Worm (Caenorhabditis elegans): Measurements from ENCODE around the gene W02F12.4.

DNA sequence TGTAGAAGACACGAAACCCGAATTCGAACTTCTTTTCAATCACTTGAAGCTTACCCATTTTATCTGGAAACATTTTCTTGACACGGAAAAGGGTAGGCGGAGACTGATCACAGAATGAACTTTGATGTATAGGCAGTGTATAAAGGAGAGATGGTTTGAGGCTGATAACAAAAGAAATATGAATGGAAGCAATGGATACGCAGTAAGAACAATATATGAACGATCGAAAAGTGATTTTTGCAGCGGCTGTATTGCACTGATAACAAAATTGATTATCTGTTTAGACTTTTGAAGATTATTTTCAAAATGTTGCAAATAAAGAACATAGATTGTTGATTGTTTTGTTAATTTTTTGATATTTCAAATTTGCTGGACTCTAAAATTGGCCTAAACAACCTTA, 41.0 kb downstream of the W02F12.4 start, which contains the start of gene pmp-5:
- no peak for TF ChIP-seq nhr-237 (tag; optimal IDR thresholded peaks at IDR 0.05)
- TF ChIP-seq ama-1 (optimal IDR thresholded peaks at IDR 0.05), result no peak
- TF ChIP-seq unc-62 (GFP tag; optimal IDR thresholded peaks at IDR 0.05), result no peak
